Fruit fly (Drosophila melanogaster): ENCODE data around the gene vn.

vn gene

DNA sequence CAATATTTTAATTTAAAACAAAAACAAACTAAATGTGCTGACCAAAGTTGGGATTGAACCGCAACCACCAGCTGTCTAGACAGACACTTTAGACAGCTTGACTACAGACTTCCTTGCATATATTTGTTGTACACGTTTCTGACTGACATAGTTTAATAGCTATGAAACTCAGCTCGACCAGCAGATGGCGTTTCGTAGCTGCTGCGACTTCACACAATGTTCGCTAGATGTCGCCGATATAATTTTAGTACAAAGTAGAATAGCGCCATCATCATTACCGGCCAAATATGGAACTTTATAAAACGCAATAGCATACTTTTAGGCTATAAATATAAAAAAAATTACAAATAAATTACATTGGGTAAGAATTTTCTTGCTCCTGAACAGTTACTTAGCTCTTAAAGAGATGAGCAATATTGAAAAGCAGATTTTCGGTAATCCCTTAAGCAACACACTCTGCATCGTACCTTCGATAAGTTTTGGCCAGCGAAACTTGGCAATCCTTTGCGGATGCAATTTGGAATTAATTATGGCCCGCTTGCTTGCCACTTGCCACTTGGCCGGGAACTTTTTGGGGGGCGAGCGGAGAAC lies 24.2 kb upstream of the vn start (continued):
- TF ChIP-seq CG9876 (GFP tag; optimal IDR thresholded peaks at IDR 0.05) (peak; percentile 61), Antp (GFP tag; optimal IDR thresholded peaks at IDR 0.05) (peak; percentile 76), CG3726 (GFP tag; IDR thresholded peaks at IDR 0.05) (peak; percentile 58; the same call in 2 of the 3 replicates), salm (tag; optimal IDR thresholded peaks at IDR 0.05) (no peak), Hsf (GFP tag; optimal IDR thresholded peaks at IDR 0.05) (peak; percentile 65), klu (GFP tag; IDR thresholded peaks at IDR 0.05) (peak; percentile 31; the same call in 1 of the 2 replicates), inv (GFP tag; IDR thresholded peaks at IDR 0.05; ENCODE audit: partially characterized antibody) (peak; percentile 37; the same call in 1 of the 2 replicates), chinmo (GFP tag; IDR thresholded peaks at IDR 0.05; ENCODE audit: partially characterized antibody) (peak; percentile 67; the same call in 1 of the 4 replicates), CG6854 (GFP tag; optimal IDR thresholded peaks at IDR 0.05) (no peak), eyg (GFP tag; optimal IDR thresholded peaks at IDR 0.05) (no peak), Dref (GFP tag; IDR thresholded peaks at IDR 0.05) (0 out of 2 replicates have a peak, but pooled peaks have one; percentile 8), CG30431 (GFP tag; optimal IDR thresholded peaks at IDR 0.05) (peak; percentile 27), HmgZ (tag; optimal IDR thresholded peaks at IDR 0.05) (peak; percentile 72), CG4328 (GFP tag; optimal IDR thresholded peaks at IDR 0.05) (peak; percentile 35), row (GFP tag; IDR thresholded peaks at IDR 0.05) (peak; percentile 24; the same call in 1 of the 3 replicates), tap (tag; optimal IDR thresholded peaks at IDR 0.05) (peak; percentile 49), CG12071 (GFP tag; optimal IDR thresholded peaks at IDR 0.05) (peak; percentile 33), aop (GFP tag; IDR thresholded peaks at IDR 0.05) (no peak), al (GFP tag; IDR thresholded peaks at IDR 0.05) (no peak; the same call in 1 of the 2 replicates), hth (optimal IDR thresholded peaks at IDR 0.05) (no peak), slou (GFP tag; optimal IDR thresholded peaks at IDR 0.05) (peak; percentile 48), CG13296 (GFP tag; optimal IDR thresholded peaks at IDR 0.05) (no peak), CG4820 (GFP tag; optimal IDR thresholded peaks at IDR 0.05) (peak; percentile 64), CG10462 (GFP tag; optimal IDR thresholded peaks at IDR 0.05) (no peak), corto (GFP tag; optimal IDR thresholded peaks at IDR 0.05) (no peak), Poxn (GFP tag; IDR thresholded peaks at IDR 0.05) (no peak), sima (GFP tag; optimal IDR thresholded peaks at IDR 0.05) (peak; percentile 28), pita (GFP tag; optimal IDR thresholded peaks at IDR 0.05) (peak; percentile 59), phol (tag; optimal IDR thresholded peaks at IDR 0.05) (peak; percentile 68), Hand (GFP tag; optimal IDR thresholded peaks at IDR 0.05) (no peak), HLH54F (GFP tag; optimal IDR thresholded peaks at IDR 0.05) (peak; percentile 34), tup (GFP tag; optimal IDR thresholded peaks at IDR 0.05) (no peak), chif (GFP tag; optimal IDR thresholded peaks at IDR 0.05) (peak; percentile 18 to 69), fu2 (GFP tag; optimal IDR thresholded peaks at IDR 0.05) (no peak), jigr1 (GFP tag; IDR thresholded peaks at IDR 0.05) (no peak), Ets97D (GFP tag; optimal IDR thresholded peaks at IDR 0.05) (peak; percentile 12), CG10274 (GFP tag; optimal IDR thresholded peaks at IDR 0.05) (no peak), CG13287 (GFP tag; IDR thresholded peaks at IDR 0.05; ENCODE audit: partially characterized antibody) (peak; percentile 76; the same call in 1 of the 2 replicates), emc (GFP tag; optimal IDR thresholded peaks at IDR 0.05) (peak; percentile 22), ERR (GFP tag; optimal IDR thresholded peaks at IDR 0.05) (no peak), Camta (GFP tag; optimal IDR thresholded peaks at IDR 0.05) (peak; percentile 79), CG10654 (GFP tag; optimal IDR thresholded peaks at IDR 0.05) (peak; percentile 84), CG16863 (GFP tag; optimal IDR thresholded peaks at IDR 0.05) (peak; percentile 41), CG11504 (tag; optimal IDR thresholded peaks at IDR 0.05) (peak; percentile 87), BtbVII (GFP tag; optimal IDR thresholded peaks at IDR 0.05) (peak; percentile 35), cwo (GFP tag; optimal IDR thresholded peaks at IDR 0.05) (no peak), CG10543 (GFP tag; optimal IDR thresholded peaks at IDR 0.05) (no peak), Abd-B (GFP tag; optimal IDR thresholded peaks at IDR 0.05) (peak; percentile 33), fru (optimal IDR thresholded peaks at IDR 0.05) (no peak), ewg (GFP tag; optimal IDR thresholded peaks at IDR 0.05) (peak; percentile 34), ken (GFP tag; IDR thresholded peaks at IDR 0.05) (peak; percentile 86)

Measured in whole organism, embryonic.